Fruit fly (Drosophila melanogaster): ENCODE data around the gene CG13461.

CG13461 gene

dm6 chr3L:15050706-15051105 is 1.6 kb downstream of the CG13461 start, which contains the start of gene CG12310:
CG12310 (minus strand) TSS chr3L:15050806.
- no peak for TF ChIP-seq Myc (optimal IDR thresholded peaks at IDR 0.05)
- no peak for TF ChIP-seq insv (optimal IDR thresholded peaks at IDR 0.05)
- TF ChIP-seq ttk (optimal IDR thresholded peaks at IDR 0.05), result no peak
- no peak for TF ChIP-seq h (optimal IDR thresholded peaks at IDR 0.05)
- TF ChIP-seq Sin3A (optimal IDR thresholded peaks at IDR 0.05), result no peak
- no peak for TF ChIP-seq psq (optimal IDR thresholded peaks at IDR 0.05)

- TF ChIP-seq psq (optimal IDR thresholded peaks at IDR 0.05) (no peak), h (optimal IDR thresholded peaks at IDR 0.05) (no peak), ttk (optimal IDR thresholded peaks at IDR 0.05) (no peak), Sin3A (optimal IDR thresholded peaks at IDR 0.05) (no peak), Myc (optimal IDR thresholded peaks at IDR 0.05) (no peak), insv (optimal IDR thresholded peaks at IDR 0.05) (no peak)
These were observed 2.2 kb downstream of the CG13461 start, which contains the start of gene CG18581 for dm6 chr3L:15050109-15050508. CG18581 (minus strand) TSS chr3L:15050209.

dm6 chr3L:15049395-15049794 is 2.9 kb downstream of the CG13461 start, which contains the start of gene CG43678:
CG43678 (minus strand) TSS chr3L:15049495.
- TF ChIP-seq psq (optimal IDR thresholded peaks at IDR 0.05), result no peak
- no peak for TF ChIP-seq ttk (optimal IDR thresholded peaks at IDR 0.05)
- TF ChIP-seq h (optimal IDR thresholded peaks at IDR 0.05), result no peak
- no peak for TF ChIP-seq insv (optimal IDR thresholded peaks at IDR 0.05)

dm6 chr3L:15048091-15048490 is 4.2 kb downstream of the CG13461 start:
- TF ChIP-seq psq (optimal IDR thresholded peaks at IDR 0.05), result no peak
- no peak for TF ChIP-seq Myc (optimal IDR thresholded peaks at IDR 0.05)
- TF ChIP-seq Sin3A (optimal IDR thresholded peaks at IDR 0.05), result no peak
- TF ChIP-seq ttk (optimal IDR thresholded peaks at IDR 0.05), result no peak
- no peak for TF ChIP-seq h (optimal IDR thresholded peaks at IDR 0.05)
- TF ChIP-seq insv (optimal IDR thresholded peaks at IDR 0.05), result no peak

- TF ChIP-seq psq (optimal IDR thresholded peaks at IDR 0.05), result no peak
- TF ChIP-seq h (optimal IDR thresholded peaks at IDR 0.05), result no peak
- no peak for TF ChIP-seq insv (optimal IDR thresholded peaks at IDR 0.05)
- TF ChIP-seq Myc (optimal IDR thresholded peaks at IDR 0.05), result no peak
- no peak for TF ChIP-seq ttk (optimal IDR thresholded peaks at IDR 0.05)
- TF ChIP-seq Sin3A (optimal IDR thresholded peaks at IDR 0.05), result no peak
These were observed 4.7 kb downstream of the CG13461 start for dm6 chr3L:15047606-15048005.

dm6 chr3L:15045114-15045513 is 7.2 kb downstream of the CG13461 start:
- TF ChIP-seq Sin3A (optimal IDR thresholded peaks at IDR 0.05) (no peak), ttk (optimal IDR thresholded peaks at IDR 0.05) (no peak), h (optimal IDR thresholded peaks at IDR 0.05) (no peak), Myc (optimal IDR thresholded peaks at IDR 0.05) (no peak), insv (optimal IDR thresholded peaks at IDR 0.05) (no peak), psq (optimal IDR thresholded peaks at IDR 0.05) (no peak)

dm6 chr3L:15043874-15044336 is 8.4 kb downstream of the CG13461 start, which contains the start of gene ind:
ind (minus strand) TSS chr3L:15043924.
- TF ChIP-seq h (optimal IDR thresholded peaks at IDR 0.05) (no peak), Sin3A (optimal IDR thresholded peaks at IDR 0.05) (no peak), Myc (optimal IDR thresholded peaks at IDR 0.05) (no peak), insv (optimal IDR thresholded peaks at IDR 0.05) (no peak), ttk (optimal IDR thresholded peaks at IDR 0.05) (no peak), psq (optimal IDR thresholded peaks at IDR 0.05) (no peak)

dm6 chr3L:15043465-15043864 is 8.8 kb downstream of the CG13461 start:
- no peak for TF ChIP-seq psq (optimal IDR thresholded peaks at IDR 0.05)
- no peak for TF ChIP-seq ttk (optimal IDR thresholded peaks at IDR 0.05)
- no peak for TF ChIP-seq Myc (optimal IDR thresholded peaks at IDR 0.05)

- TF ChIP-seq ttk (optimal IDR thresholded peaks at IDR 0.05), result no peak
- TF ChIP-seq h (optimal IDR thresholded peaks at IDR 0.05), result no peak
- TF ChIP-seq psq (optimal IDR thresholded peaks at IDR 0.05), result no peak
- TF ChIP-seq Myc (optimal IDR thresholded peaks at IDR 0.05), result no peak
- TF ChIP-seq insv (optimal IDR thresholded peaks at IDR 0.05), result no peak
- TF ChIP-seq Sin3A (optimal IDR thresholded peaks at IDR 0.05), result no peak
These were observed 9.8 kb downstream of the CG13461 start, which contains the start of gene Rpn12R for dm6 chr3L:15042470-15042869. Rpn12R (minus strand) TSS chr3L:15042570.

- TF ChIP-seq insv (optimal IDR thresholded peaks at IDR 0.05), result no peak
- no peak for TF ChIP-seq Sin3A (optimal IDR thresholded peaks at IDR 0.05)
- no peak for TF ChIP-seq ttk (optimal IDR thresholded peaks at IDR 0.05)
- TF ChIP-seq psq (optimal IDR thresholded peaks at IDR 0.05), result no peak
- no peak for TF ChIP-seq h (optimal IDR thresholded peaks at IDR 0.05)
- TF ChIP-seq Myc (optimal IDR thresholded peaks at IDR 0.05), result no peak
These were observed 11.9 kb downstream of the CG13461 start for dm6 chr3L:15040329-15040886.

dm6 chr3L:15039510-15039909 is 12.8 kb downstream of the CG13461 start:
- TF ChIP-seq Sin3A (optimal IDR thresholded peaks at IDR 0.05), result no peak

- no peak for TF ChIP-seq psq (optimal IDR thresholded peaks at IDR 0.05)
- no peak for TF ChIP-seq Myc (optimal IDR thresholded peaks at IDR 0.05)
- TF ChIP-seq Sin3A (optimal IDR thresholded peaks at IDR 0.05), result no peak
- no peak for TF ChIP-seq h (optimal IDR thresholded peaks at IDR 0.05)
- no peak for TF ChIP-seq ttk (optimal IDR thresholded peaks at IDR 0.05)
- no peak for TF ChIP-seq insv (optimal IDR thresholded peaks at IDR 0.05)
These were observed 16.7 kb downstream of the CG13461 start for dm6 chr3L:15035585-15035984.

dm6 chr3L:15034714-15035076 is 17.6 kb downstream of the CG13461 start:
- TF ChIP-seq Sin3A (optimal IDR thresholded peaks at IDR 0.05), result no peak
